Worm (Caenorhabditis elegans) whole organism, L3 larva: Measurements from ENCODE around the gene EGAP9.4.

Experiments
- ceh-82 ChIP-seq: fragments of 150-350 bp; optimal IDR thresholded peaks from 2 replicates; lab custom pipeline; 2014; ENCODE audit warnings: missing biosample characterization, missing genetic modification characterization
- jun-1 ChIP-seq: fragments of 150-350 bp; optimal IDR thresholded peaks from 2 replicates; lab custom pipeline; 2014; ENCODE audit warnings: missing biosample characterization, missing genetic modification reagents, missing genetic modification characterization
- lin-15B ChIP-seq: fragments of 150-350 bp; optimal IDR thresholded peaks from 2 replicates; lab custom pipeline; 2014; ENCODE audit warnings: missing biosample characterization, missing genetic modification characterization
- lin-39 ChIP-seq: fragments of 150-350 bp; optimal IDR thresholded peaks from 2 replicates; lab custom pipeline; 2018; ENCODE audit warnings: missing biosample characterization, missing genetic modification reagents, missing genetic modification characterization
- nhr-12 ChIP-seq: fragments of 150-350 bp; optimal IDR thresholded peaks from 2 replicates; lab custom pipeline; 2014; ENCODE audit warnings: missing biosample characterization, missing genetic modification characterization
- nhr-28 ChIP-seq: fragments of 150-350 bp; optimal IDR thresholded peaks from 2 replicates; lab custom pipeline; 2014; ENCODE audit warnings: missing biosample characterization, missing genetic modification characterization
- pha-4 ChIP-seq: fragments of 150-350 bp; optimal IDR thresholded peaks from 2 replicates; lab custom pipeline; 2014; ENCODE audit warnings: missing biosample characterization, missing genetic modification reagents, missing genetic modification characterization
- sea-2 ChIP-seq: fragments of 150-350 bp; sonication (generic microtip); optimal IDR thresholded peaks from 4 replicates; lab custom pipeline; 2014; ENCODE audit warnings: missing biosample characterization, missing genetic modification reagents, missing genetic modification characterization
- unc-39 ChIP-seq: sonication (generic microtip); optimal IDR thresholded peaks from 4 replicates; lab custom pipeline; 2017; ENCODE audit warnings: missing biosample characterization, missing genetic modification characterization
- ztf-11 ChIP-seq: fragments of 150-350 bp; optimal IDR thresholded peaks from 2 replicates; lab custom pipeline; 2014; ENCODE audit warnings: missing biosample characterization, missing genetic modification characterization

DNA sequence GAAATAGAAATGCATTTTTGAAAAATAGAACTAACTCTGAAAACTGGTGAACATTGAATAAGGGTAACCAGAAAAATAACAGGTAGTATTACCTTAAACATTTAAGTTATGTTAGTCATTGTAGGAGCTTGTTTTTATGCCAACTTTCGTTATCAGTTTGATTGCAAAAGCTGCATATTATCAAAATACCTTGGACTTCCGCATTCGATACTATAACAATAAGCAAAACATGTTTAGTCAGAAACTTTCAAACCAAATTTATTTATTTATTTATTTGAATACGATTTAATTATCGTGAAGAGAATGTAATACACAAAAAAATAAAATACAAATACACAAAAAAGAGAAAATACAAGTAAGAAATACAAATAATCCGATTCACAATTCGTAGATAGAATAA lies 22.4 kb upstream of the EGAP9.4 start, which contains the start of gene K04A8.19:
- TF ChIP-seq lin-39 (tag; lab: Kevin White, UChicago) (no peak), ztf-11 (tag; lab: Kevin White, UChicago) (no peak), jun-1 (tag; lab: Kevin White, UChicago) (no peak), pha-4 (no peak), unc-39 (tag; lab: Kevin White, UChicago) (no peak), nhr-28 (tag; lab: Kevin White, UChicago) (no peak), nhr-12 (tag; lab: Kevin White, UChicago) (no peak), ceh-82 (tag; lab: Kevin White, UChicago) (no peak), lin-15B (tag; lab: Kevin White, UChicago) (no peak), sea-2 (GFP tag; lab: Kevin White, UChicago) (no peak)
